Fruit fly (Drosophila melanogaster) whole organism, pupa: ENCODE results near the gene Pif1A.

Source experiments
- CG10348 ChIP-seq: fragments of 200-800 bp; sonication (Bioruptor generic); IDR thresholded peaks from 2 replicates; pipeline ENCODE4 v1.3.6; 2022; ENCODE audit warnings: missing biosample characterization, missing genetic modification characterization
- CG12605 ChIP-seq: fragments of 200-800 bp; sonication (Bioruptor generic); IDR thresholded peaks from 2 replicates; pipeline ENCODE4 v1.3.6; 2022; ENCODE audit warnings: missing biosample characterization, missing genetic modification characterization
- CG13204 ChIP-seq: fragments of 200-800 bp; sonication (Bioruptor generic); optimal IDR thresholded peaks from 2 replicates; lab custom pipeline; 2018; ENCODE audit warnings: missing biosample characterization, mild to moderate bottlenecking, missing genetic modification characterization, moderate library complexity
- CG14655 ChIP-seq: fragments of 200-800 bp; sonication (Bioruptor generic); optimal IDR thresholded peaks from 3 replicates; lab custom pipeline; 2017; ENCODE audit warnings: mild to moderate bottlenecking, missing biosample characterization, missing genetic modification reagents, missing genetic modification characterization
- CG15710 ChIP-seq: fragments of 200-800 bp; sonication (Bioruptor generic); optimal IDR thresholded peaks from 2 replicates; lab custom pipeline; 2018; ENCODE audit warnings: missing biosample characterization, mild to moderate bottlenecking, missing genetic modification characterization, moderate library complexity
- CG17806 ChIP-seq: fragments of 200-800 bp; sonication (Bioruptor generic); optimal IDR thresholded peaks from 2 replicates; lab custom pipeline; 2018; ENCODE audit warnings: missing biosample characterization, mild to moderate bottlenecking, missing genetic modification characterization, moderate library complexity
- CG32121 ChIP-seq: fragments of 200-800 bp; sonication (Bioruptor generic); IDR thresholded peaks from 2 replicates; pipeline ENCODE4 v1.3.6; 2022; ENCODE audit warnings: missing biosample characterization, missing genetic modification characterization
- CG34367 ChIP-seq: fragments of 200-800 bp; sonication (Bioruptor generic); optimal IDR thresholded peaks from 2 replicates; lab custom pipeline; 2018; ENCODE audit warnings: missing biosample characterization, mild to moderate bottlenecking, missing genetic modification characterization
- CG4496 ChIP-seq: fragments of 200-800 bp; sonication (Bioruptor generic); IDR thresholded peaks from 3 replicates; pipeline ENCODE4 v1.3.6; 2022; ENCODE audit warnings: missing biosample characterization, missing genetic modification characterization
- CG8159 ChIP-seq: fragments of 200-800 bp; sonication (Bioruptor generic); optimal IDR thresholded peaks from 3 replicates; lab custom pipeline; 2018; ENCODE audit warnings: missing biosample characterization, mild to moderate bottlenecking, missing genetic modification characterization, moderate library complexity
- CG8301 ChIP-seq: fragments of 200-800 bp; sonication (Bioruptor generic); optimal IDR thresholded peaks from 2 replicates; lab custom pipeline; 2018; ENCODE audit warnings: missing biosample characterization, mild to moderate bottlenecking, missing genetic modification characterization
- CG9948 ChIP-seq: fragments of 200-800 bp; sonication (Bioruptor generic); optimal IDR thresholded peaks from 2 replicates; lab custom pipeline; 2018; ENCODE audit warnings: missing biosample characterization, mild to moderate bottlenecking, missing genetic modification characterization, moderate library complexity
- D1 ChIP-seq: fragments of 200-800 bp; sonication (Bioruptor generic); optimal IDR thresholded peaks from 2 replicates; lab custom pipeline; 2018; ENCODE audit warnings: missing biosample characterization, mild to moderate bottlenecking, missing genetic modification characterization, moderate library complexity
- EcR ChIP-seq: fragments of 200-800 bp; sonication (Bioruptor generic); optimal IDR thresholded peaks from 3 replicates; lab custom pipeline; 2019; ENCODE audit warnings: missing biosample characterization, missing genetic modification characterization, mild to moderate bottlenecking, moderate library complexity, missing genetic modification reagents
- Ets98B ChIP-seq: fragments of 200-800 bp; sonication (Bioruptor generic); IDR thresholded peaks from 2 replicates; pipeline ENCODE4 v1.3.6; 2022; ENCODE audit warnings: missing biosample characterization, missing genetic modification characterization
- Pif1A ChIP-seq: fragments of 200-800 bp; sonication (Bioruptor generic); optimal IDR thresholded peaks from 3 replicates; lab custom pipeline; 2016; ENCODE audit warnings: missing biosample characterization, missing genetic modification characterization
- Pif1B ChIP-seq: fragments of 200-800 bp; sonication (Bioruptor generic); optimal IDR thresholded peaks from 3 replicates; lab custom pipeline; 2016; ENCODE audit warnings: missing biosample characterization, missing genetic modification characterization
- Snoo ChIP-seq: fragments of 200-800 bp; sonication (Bioruptor generic); optimal IDR thresholded peaks from 3 replicates; lab custom pipeline; 2017; ENCODE audit warnings: missing biosample characterization, mild to moderate bottlenecking, missing genetic modification characterization, inconsistent platforms
- fd96Ca ChIP-seq: fragments of 200-800 bp; sonication (Bioruptor generic); IDR thresholded peaks from 3 replicates; pipeline ENCODE4 v1.3.6; 2022; ENCODE audit warnings: missing biosample characterization, missing genetic modification characterization
- gl ChIP-seq: fragments of 200-800 bp; sonication (Bioruptor generic); optimal IDR thresholded peaks from 2 replicates; lab custom pipeline; 2018; ENCODE audit warnings: missing biosample characterization, mild to moderate bottlenecking, missing genetic modification characterization
- rn ChIP-seq: fragments of 200-800 bp; sonication (Bioruptor generic); IDR thresholded peaks from 2 replicates; pipeline ENCODE4 v1.3.6; 2022; ENCODE audit warnings: missing biosample characterization, missing genetic modification characterization

The Pif1A gene

DNA sequence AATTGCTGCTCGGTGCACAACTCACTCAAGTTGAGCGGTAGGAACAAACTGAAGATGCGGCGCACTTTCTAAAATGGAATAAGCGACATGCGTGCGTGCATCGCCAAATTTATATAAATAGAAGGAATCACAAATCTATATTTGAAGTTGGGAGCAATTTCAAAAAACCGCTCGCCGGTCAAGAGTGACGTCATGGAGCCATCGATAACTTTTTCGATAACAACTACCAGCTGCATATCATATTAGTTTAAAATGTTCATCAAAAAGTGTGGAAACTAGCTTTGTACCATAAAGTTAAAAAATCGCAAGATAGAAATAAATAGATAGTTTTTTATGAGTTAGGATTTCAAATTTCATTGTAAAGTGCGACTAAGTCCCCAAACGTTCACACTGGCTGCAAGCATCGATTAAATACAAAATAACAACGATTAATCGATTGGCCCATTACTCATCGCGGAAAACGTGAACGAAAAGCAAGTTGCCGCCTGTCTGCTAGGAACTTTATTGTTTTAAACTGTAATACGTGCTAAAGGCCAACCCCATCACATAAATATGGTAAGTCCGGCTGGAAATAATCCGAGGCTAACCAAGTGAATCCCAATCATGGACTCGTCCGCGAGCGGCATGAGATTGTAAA is at the start of gene Pif1A, which contains the start of the genes Pif1B and CCT7:
Pif1A (minus strand) TSS at position 51 of the 637 bp plus-strand sequence.
Pif1B (minus strand) TSS at position 51 of the 637 bp plus-strand sequence.
CCT7 (plus strand) TSS at position 439 of the 637 bp plus-strand sequence.
- no peak for TF ChIP-seq fd96Ca (GFP tag; lab: Robert Waterston, UW)
- TF ChIP-seq CG8301, result no peak

DNA sequence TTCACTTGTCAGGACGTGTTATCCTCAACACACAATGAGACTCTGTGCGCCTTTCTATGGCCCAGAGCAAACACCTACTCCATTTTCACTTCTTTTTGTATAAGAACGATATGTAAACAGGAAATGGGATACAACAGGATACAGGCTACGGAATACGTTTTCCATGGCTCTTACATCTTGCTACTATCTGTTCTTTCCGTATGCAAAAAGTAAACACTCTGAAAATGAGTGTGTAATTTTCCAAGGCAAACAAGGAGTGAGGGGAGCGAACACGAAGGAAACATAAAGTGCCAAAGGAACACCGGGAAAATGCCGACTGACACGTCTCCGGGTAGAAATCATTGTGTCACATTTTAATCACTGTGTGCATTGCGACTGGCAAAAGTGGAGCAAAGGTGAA is 49.6 kb upstream of the Pif1A start:
- TF ChIP-seq Pif1B (GFP tag; lab: Kevin White, UChicago), result no peak
- no peak for TF ChIP-seq rn (GFP tag; lab: Robert Waterston, UW)
- no peak for TF ChIP-seq CG17806
- no peak for TF ChIP-seq Snoo
- no peak for TF ChIP-seq CG34367 (tag; lab: Kevin White, UChicago)
- TF ChIP-seq, all 21 proteins: peak for 0

DNA sequence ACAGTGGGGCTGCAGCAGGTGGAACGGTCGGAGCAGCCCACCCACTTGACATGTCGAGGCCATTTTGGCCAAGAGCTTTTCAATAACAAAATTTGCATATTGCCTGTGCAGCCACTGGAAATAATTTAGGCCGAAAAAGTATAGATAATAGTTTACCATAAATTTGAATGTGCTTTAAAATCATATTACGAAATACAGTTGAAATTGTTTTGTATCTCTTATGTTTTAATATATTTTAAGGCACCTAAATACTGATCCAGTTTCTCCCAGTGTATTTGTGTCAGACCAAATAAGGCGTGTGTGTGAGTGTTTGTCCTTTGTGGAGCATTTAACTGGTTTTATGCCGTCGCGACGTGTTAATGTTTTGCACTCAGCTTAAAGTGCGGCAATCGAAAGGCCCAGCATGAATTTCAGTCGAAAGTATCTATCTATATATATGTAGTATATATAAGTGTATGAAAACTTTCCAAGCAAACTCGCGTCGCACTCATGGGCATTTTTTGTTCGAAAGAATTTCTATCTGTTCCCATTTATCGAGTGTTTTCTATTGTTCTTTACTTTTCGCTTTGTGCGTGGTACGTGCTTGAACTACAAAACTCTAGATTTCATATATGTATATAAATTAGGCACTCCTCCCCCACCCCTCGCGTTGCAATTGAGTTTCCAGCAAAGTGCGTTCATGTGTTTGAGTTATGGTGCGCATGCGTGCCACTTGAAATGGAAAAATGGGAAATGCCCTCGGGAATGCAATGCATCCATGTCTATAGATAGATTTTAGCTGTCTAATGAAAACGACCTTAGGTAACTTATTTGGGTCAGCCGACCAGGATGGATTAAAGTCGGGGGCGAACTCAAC is 48.6 kb upstream of the Pif1A start:
- TF ChIP-seq gl (tag; lab: Kevin White, UChicago) (no peak), CG32121 (GFP tag; lab: Robert Waterston, UW) (peak; percentile 72; the same call in 1 of the 2 replicates), CG8159 (peak; percentile 65), rn (GFP tag; lab: Robert Waterston, UW) (no peak), CG4496 (peak; percentile 81), CG8301 (peak; percentile 65), Pif1A (peak; percentile 62), CG15710 (tag; lab: Kevin White, UChicago) (peak; percentile 60), EcR (GFP tag; lab: Kevin White, UChicago) (no peak), CG9948 (tag; lab: Kevin White, UChicago) (peak; percentile 60), CG13204 (GFP tag; lab: Kevin White, UChicago) (no peak), CG14655 (GFP tag; lab: Kevin White, UChicago) (peak; percentile 68), CG12605 (GFP tag; lab: Robert Waterston, UW) (0 out of 2 replicates have a peak, but pooled peaks have one; percentile 31), CG17806 (peak; percentile 69), Ets98B (GFP tag; lab: Robert Waterston, UW) (peak; percentile 60), CG10348 (GFP tag; lab: Robert Waterston, UW) (no peak), CG34367 (tag; lab: Kevin White, UChicago) (peak; percentile 55), fd96Ca (GFP tag; lab: Robert Waterston, UW) (no peak), Pif1B (GFP tag; lab: Kevin White, UChicago) (peak; percentile 31), Snoo (no peak), D1 (tag; lab: Kevin White, UChicago) (no peak)

DNA sequence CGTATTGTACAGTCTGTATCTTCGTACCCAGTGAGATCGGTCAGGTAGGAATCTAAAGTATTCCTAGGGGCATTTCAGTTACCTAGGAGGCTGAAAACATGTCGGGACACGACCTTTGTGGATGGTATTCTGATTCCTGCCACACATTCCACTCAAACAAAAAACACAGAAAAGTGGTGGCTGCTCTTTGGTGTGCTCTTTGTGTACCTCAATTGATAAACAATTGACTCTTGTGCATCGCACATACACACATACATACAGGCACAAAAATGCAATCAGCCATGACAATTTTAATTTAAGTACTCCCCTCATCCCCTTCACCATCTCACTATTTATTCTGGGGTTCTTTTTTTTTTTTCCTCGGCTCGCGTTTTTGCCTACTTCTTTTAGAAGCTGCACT is 47.2 kb upstream of the Pif1A start:
- TF ChIP-seq EcR (GFP tag; lab: Kevin White, UChicago) (no peak), Snoo (no peak)

DNA sequence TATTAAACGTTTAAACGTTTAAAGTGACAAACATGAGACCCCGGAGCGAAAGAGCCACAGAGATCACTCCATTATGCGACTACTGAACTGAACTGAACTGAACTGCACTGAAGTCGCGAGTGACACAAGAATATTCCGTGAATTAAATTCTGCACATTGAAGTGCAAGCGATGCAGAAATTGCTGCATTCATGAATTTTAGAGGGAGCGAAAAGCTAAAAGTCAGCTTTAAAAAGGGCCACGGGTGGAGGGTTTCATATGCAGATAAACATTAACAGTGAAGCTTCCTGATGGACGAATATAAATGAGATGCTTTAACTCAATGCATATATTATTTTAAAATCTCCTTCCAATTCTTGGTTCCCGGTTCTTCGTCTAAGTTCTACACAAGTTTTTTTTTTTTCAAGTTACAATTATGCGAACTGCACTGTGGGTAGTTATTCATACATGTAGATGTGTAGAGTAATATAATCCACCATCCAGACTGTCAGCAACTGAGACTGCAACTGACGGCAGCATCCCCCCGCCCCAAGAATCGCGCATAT is 46.2 kb upstream of the Pif1A start:
- TF ChIP-seq D1 (tag; lab: Kevin White, UChicago) (no peak), CG9948 (tag; lab: Kevin White, UChicago) (peak; percentile 55), EcR (GFP tag; lab: Kevin White, UChicago) (no peak), CG34367 (tag; lab: Kevin White, UChicago) (peak; percentile 51), CG15710 (tag; lab: Kevin White, UChicago) (peak; percentile 65), gl (tag; lab: Kevin White, UChicago) (no peak), CG4496 (peak; percentile 65; the same call in 2 of the 3 replicates), CG12605 (GFP tag; lab: Robert Waterston, UW) (no peak), Snoo (no peak), Pif1B (GFP tag; lab: Kevin White, UChicago) (peak; percentile 45), CG8159 (peak; percentile 70), Ets98B (GFP tag; lab: Robert Waterston, UW) (peak; percentile 60; the same call in 1 of the 2 replicates), CG14655 (GFP tag; lab: Kevin White, UChicago) (peak; percentile 41), CG8301 (peak; percentile 36), CG13204 (GFP tag; lab: Kevin White, UChicago) (no peak), rn (GFP tag; lab: Robert Waterston, UW) (0 out of 2 replicates have a peak, but pooled peaks have one; percentile 52), Pif1A (peak; percentile 63), CG32121 (GFP tag; lab: Robert Waterston, UW) (peak; percentile 44; the same call in 1 of the 2 replicates), CG10348 (GFP tag; lab: Robert Waterston, UW) (no peak), fd96Ca (GFP tag; lab: Robert Waterston, UW) (no peak; the same call in 2 of the 3 replicates), CG17806 (peak; percentile 59)
